Worm (Caenorhabditis elegans): Measurements from ENCODE around the gene ZC155.2.

Gene ZC155.2

DNA sequence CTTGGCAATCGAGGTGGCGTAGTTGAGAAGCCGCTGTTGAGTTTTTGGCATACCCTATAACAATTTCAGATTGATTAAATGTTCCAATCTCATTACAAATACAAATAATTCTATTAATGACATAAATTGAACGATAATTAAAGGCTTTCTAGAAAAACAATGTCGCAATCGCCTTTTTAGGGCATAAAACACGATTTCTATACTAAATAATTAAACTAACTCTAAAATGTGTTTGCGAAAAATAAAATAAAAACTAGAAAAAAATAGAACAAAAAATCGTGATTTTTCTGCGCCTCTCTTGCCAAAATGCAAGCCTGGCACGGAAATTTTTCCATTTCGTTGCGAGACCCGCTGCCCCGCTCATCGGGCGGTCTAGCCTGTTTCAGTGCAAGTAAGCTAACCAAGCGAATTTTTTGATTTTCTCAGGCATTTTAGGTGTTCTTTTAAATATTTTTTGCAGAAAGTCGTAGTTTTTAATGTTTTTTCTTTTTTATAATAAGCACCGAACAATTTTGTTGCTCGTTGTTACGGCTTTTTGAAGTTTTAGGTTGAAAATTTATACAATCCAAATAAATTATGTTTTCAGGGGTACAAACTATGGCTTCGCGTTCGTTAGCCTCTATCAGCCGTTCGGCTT lies 9.2 kb downstream of the ZC155.2 start, which contains the start of the genes C34E10.12, C34E10.10 and atp-2:
TSS of gene C34E10.12 (minus strand) at position 51 of the 637 bp plus-strand sequence.
TSS of gene C34E10.10 (minus strand) at position 54 of the 637 bp plus-strand sequence.
TSS of gene atp-2 (plus strand) at position 587 of the 637 bp plus-strand sequence.
- TF ChIP-seq lin-39 (tag; optimal IDR thresholded peaks at IDR 0.05) (no peak), nhr-129 (tag; optimal IDR thresholded peaks at IDR 0.05) (peak; percentile 86), unc-62 (GFP tag; optimal IDR thresholded peaks at IDR 0.05) (no peak), ceh-16 (tag; optimal IDR thresholded peaks at IDR 0.05) (peak; percentile 50), egl-27 (tag; optimal IDR thresholded peaks at IDR 0.05) (no peak), lin-11 (tag; optimal IDR thresholded peaks at IDR 0.05) (peak; percentile 96), sma-9 (GFP tag; optimal IDR thresholded peaks at IDR 0.05) (peak; percentile 59), sma-9 (tag; optimal IDR thresholded peaks at IDR 0.05) (no peak), elt-3 (tag; optimal IDR thresholded peaks at IDR 0.05) (no peak), ztf-11 (tag; optimal IDR thresholded peaks at IDR 0.05) (no peak), nhr-237 (tag; optimal IDR thresholded peaks at IDR 0.05) (no peak), alr-1 (tag; optimal IDR thresholded peaks at IDR 0.05) (no peak), zag-1 (tag; optimal IDR thresholded peaks at IDR 0.05) (peak; percentile 68), sem-4 (tag; optimal IDR thresholded peaks at IDR 0.05) (peak; percentile 68), nhr-23 (tag; optimal IDR thresholded peaks at IDR 0.05) (no peak), Y55F3AM.14 (GFP tag; optimal IDR thresholded peaks at IDR 0.05) (no peak), R02D3.7 (tag; optimal IDR thresholded peaks at IDR 0.05) (no peak), C34F6.9 (tag; optimal IDR thresholded peaks at IDR 0.05) (peak; percentile 91), mab-5 (tag; optimal IDR thresholded peaks at IDR 0.05) (peak; percentile 50), crh-2 (tag; optimal IDR thresholded peaks at IDR 0.05) (peak; percentile 93), sma-3 (GFP tag; optimal IDR thresholded peaks at IDR 0.05) (peak; percentile 89), nhr-21 (tag; optimal IDR thresholded peaks at IDR 0.05) (peak; percentile 62), fos-1 (tag; optimal IDR thresholded peaks at IDR 0.05) (peak; percentile 84), snpc-4 (tag; optimal IDR thresholded peaks at IDR 0.05) (peak; percentile 60), nhr-6 (tag; optimal IDR thresholded peaks at IDR 0.05) (peak; percentile 60), lin-13 (GFP tag; optimal IDR thresholded peaks at IDR 0.05) (peak; percentile 92), elt-1 (tag; optimal IDR thresholded peaks at IDR 0.05) (no peak), ZK546.5 (tag; optimal IDR thresholded peaks at IDR 0.05) (peak; percentile 3), ztf-1 (GFP tag; conservative IDR thresholded peaks at IDR 0.05) (no peak), unc-39 (tag; optimal IDR thresholded peaks at IDR 0.05) (no peak), nhr-12 (tag; optimal IDR thresholded peaks at IDR 0.05) (no peak), unc-55 (GFP tag; optimal IDR thresholded peaks at IDR 0.05) (peak; percentile 98), skn-1 (tag; optimal IDR thresholded peaks at IDR 0.05) (peak; percentile 49), ama-1 (optimal IDR thresholded peaks at IDR 0.05) (peak; percentile 74), nhr-11 (tag; optimal IDR thresholded peaks at IDR 0.05) (no peak), mdl-1 (tag; optimal IDR thresholded peaks at IDR 0.05) (peak in 1 of 2 experiments; percentile 56), ztf-4 (tag; optimal IDR thresholded peaks at IDR 0.05) (peak; percentile 74), aly-2 (tag; optimal IDR thresholded peaks at IDR 0.05) (no peak), peb-1 (tag; optimal IDR thresholded peaks at IDR 0.05) (no peak), F13H6.1 (tag; optimal IDR thresholded peaks at IDR 0.05) (peak; percentile 74), lsy-2 (tag; optimal IDR thresholded peaks at IDR 0.05) (peak; percentile 65 to 93), nhr-10 (tag; optimal IDR thresholded peaks at IDR 0.05) (no peak), blmp-1 (tag; optimal IDR thresholded peaks at IDR 0.05; ENCODE audit: insufficient read depth) (peak; percentile 36), gmeb-1 (tag; optimal IDR thresholded peaks at IDR 0.05) (peak; percentile 86), mbf-1 (tag; optimal IDR thresholded peaks at IDR 0.05) (no peak), nhr-77 (tag; optimal IDR thresholded peaks at IDR 0.05) (no peak), nhr-25 (tag; optimal IDR thresholded peaks at IDR 0.05) (peak; percentile 91), dmd-4 (tag; optimal IDR thresholded peaks at IDR 0.05) (no peak), ceh-82 (tag; optimal IDR thresholded peaks at IDR 0.05) (peak; percentile 35)
